Worm (Caenorhabditis elegans) whole organism, late embryonic: Measurements from ENCODE around the gene fbxb-79.

Experiments
- F13H6.1 ChIP-seq: sonication (generic microtip); optimal IDR thresholded peaks from 2 replicates; lab custom pipeline; 2016; ENCODE audit warnings: missing genetic modification characterization, missing compliant biosample characterization
- K02D7.2 ChIP-seq: sonication (generic microtip); optimal IDR thresholded peaks from 2 replicates; lab custom pipeline; 2017; ENCODE audit warnings: mild to moderate bottlenecking, missing genetic modification characterization, missing compliant biosample characterization
- ceh-14 ChIP-seq: sonication (generic microtip); optimal IDR thresholded peaks from 2 replicates; lab custom pipeline; 2016; ENCODE audit warnings: missing genotype, missing genetic modification characterization, missing compliant biosample characterization
- ceh-2 ChIP-seq: sonication (generic microtip); optimal IDR thresholded peaks from 2 replicates; lab custom pipeline; 2016; ENCODE audit warnings: missing genotype, missing genetic modification characterization, missing compliant biosample characterization
- ceh-22 ChIP-seq: sonication (generic microtip); optimal IDR thresholded peaks from 2 replicates; lab custom pipeline; 2017; ENCODE audit warnings: missing biosample characterization, missing genetic modification characterization
- ceh-24 ChIP-seq: sonication (generic microtip); optimal IDR thresholded peaks from 2 replicates; lab custom pipeline; 2016; ENCODE audit warnings: mild to moderate bottlenecking, missing genetic modification characterization, missing compliant biosample characterization
- ceh-30 ChIP-seq: fragments of 150-350 bp; optimal IDR thresholded peaks from 2 replicates; lab custom pipeline; 2014; ENCODE audit warnings: missing biosample characterization, missing genetic modification characterization
- ceh-31 ChIP-seq: sonication (generic microtip); optimal IDR thresholded peaks from 2 replicates; lab custom pipeline; 2016; ENCODE audit warnings: missing genetic modification characterization, missing compliant biosample characterization
- ceh-45 ChIP-seq: fragments of 200-800 bp; sonication (Bioruptor generic); IDR thresholded peaks from 2 replicates; pipeline ENCODE4 v1.3.6; 2022; ENCODE audit warnings: missing genetic modification reagents, missing genetic modification characterization, missing compliant biosample characterization
- ceh-6 ChIP-seq: fragments of 200-800 bp; sonication (Bioruptor generic); optimal IDR thresholded peaks from 2 replicates; lab custom pipeline; 2018; ENCODE audit warnings: mild to moderate bottlenecking, missing genetic modification characterization, missing compliant biosample characterization
- elt-2 ChIP-seq: sonication (generic microtip); optimal IDR thresholded peaks from 2 replicates; lab custom pipeline; 2016; ENCODE audit warnings: missing genetic modification reagents, missing genetic modification characterization, missing compliant biosample characterization
- elt-4 ChIP-seq: sonication (generic microtip); optimal IDR thresholded peaks from 2 replicates; lab custom pipeline; 2016; ENCODE audit warnings: missing genetic modification characterization, missing compliant biosample characterization
- ets-4 ChIP-seq: sonication (generic microtip); optimal IDR thresholded peaks from 2 replicates; lab custom pipeline; 2016; ENCODE audit warnings: missing genetic modification characterization, missing compliant biosample characterization
- fax-1 ChIP-seq: sonication (generic microtip); optimal IDR thresholded peaks from 2 replicates; lab custom pipeline; 2016; ENCODE audit warnings: missing genotype, missing genetic modification characterization, missing compliant biosample characterization
- gmeb-2 ChIP-seq: sonication (generic microtip); optimal IDR thresholded peaks from 2 replicates; lab custom pipeline; 2016; ENCODE audit warnings: missing genetic modification characterization, inconsistent platforms, missing compliant biosample characterization
- hlh-13 ChIP-seq: fragments of 200-800 bp; sonication (Bioruptor generic); optimal IDR thresholded peaks from 2 replicates; lab custom pipeline; 2018; ENCODE audit warnings: mild to moderate bottlenecking, missing genetic modification characterization, missing compliant biosample characterization
- hlh-15 ChIP-seq: sonication (generic microtip); optimal IDR thresholded peaks from 2 replicates; lab custom pipeline; 2016; ENCODE audit warnings: missing genetic modification characterization, missing compliant biosample characterization
- hlh-6 ChIP-seq: sonication (generic microtip); optimal IDR thresholded peaks from 2 replicates; lab custom pipeline; 2016; ENCODE audit warnings: missing genotype, missing genetic modification characterization, missing compliant biosample characterization
- lin-11 ChIP-seq: fragments of 200-800 bp; sonication (Bioruptor generic); optimal IDR thresholded peaks from 2 replicates; lab custom pipeline; 2018; ENCODE audit warnings: mild to moderate bottlenecking, missing genetic modification characterization, missing compliant biosample characterization
- mec-3 ChIP-seq: sonication (generic microtip); optimal IDR thresholded peaks from 2 replicates; lab custom pipeline; 2016; ENCODE audit warnings: borderline replicate concordance, missing genetic modification characterization, missing compliant biosample characterization
- nfya-1 ChIP-seq: sonication (generic microtip); optimal IDR thresholded peaks from 2 replicates; lab custom pipeline; 2017; ENCODE audit warnings: missing genetic modification characterization, mild to moderate bottlenecking, missing compliant biosample characterization, antibody characterized with exemption, moderate library complexity
- nhr-232 ChIP-seq: sonication (generic microtip); optimal IDR thresholded peaks from 2 replicates; lab custom pipeline; 2016; ENCODE audit warnings: missing genetic modification characterization, missing compliant biosample characterization
- odd-2 ChIP-seq: sonication (generic microtip); optimal IDR thresholded peaks from 2 replicates; lab custom pipeline; 2017; ENCODE audit warnings: antibody characterized with exemption, mild to moderate bottlenecking, missing genetic modification characterization, missing compliant biosample characterization
- pag-3 ChIP-seq: sonication (generic microtip); optimal IDR thresholded peaks from 2 replicates; lab custom pipeline; 2016; ENCODE audit warnings: missing compliant biosample characterization, missing genetic modification characterization, borderline replicate concordance
- pat-9 ChIP-seq: fragments of 200-800 bp; sonication (Bioruptor generic); optimal IDR thresholded peaks from 2 replicates; lab custom pipeline; 2018; ENCODE audit warnings: mild to moderate bottlenecking, missing genetic modification characterization, moderate library complexity, missing compliant biosample characterization
- pha-2 ChIP-seq: sonication (generic microtip); optimal IDR thresholded peaks from 2 replicates; lab custom pipeline; 2017; ENCODE audit warnings: mild to moderate bottlenecking, missing genetic modification characterization, missing compliant biosample characterization
- pha-4 ChIP-seq: fragments of 150-350 bp; optimal IDR thresholded peaks from 2 replicates; lab custom pipeline; 2018; ENCODE audit warnings: missing biosample characterization, missing genetic modification reagents, missing genetic modification characterization
- pqm-1 ChIP-seq: sonication (generic microtip); optimal IDR thresholded peaks from 2 replicates; lab custom pipeline; 2016; ENCODE audit warnings: missing genetic modification characterization, missing compliant biosample characterization
- rnt-1 ChIP-seq: sonication (generic microtip); optimal IDR thresholded peaks from 2 replicates; lab custom pipeline; 2016; ENCODE audit warnings: missing genetic modification characterization, missing compliant biosample characterization
- sox-4 ChIP-seq: sonication (generic microtip); optimal IDR thresholded peaks from 2 replicates; lab custom pipeline; 2017; ENCODE audit warnings: mild to moderate bottlenecking, missing genetic modification characterization, inconsistent platforms, missing compliant biosample characterization
- tbx-2 ChIP-seq: sonication (generic microtip); optimal IDR thresholded peaks from 2 replicates; lab custom pipeline; 2016; ENCODE audit warnings: missing genetic modification characterization, missing compliant biosample characterization
- tbx-7 ChIP-seq: sonication (generic microtip); optimal IDR thresholded peaks from 2 replicates; lab custom pipeline; 2016; ENCODE audit warnings: missing genotype, missing genetic modification characterization, missing compliant biosample characterization
- unc-3 ChIP-seq, 2 experiments: fragments of 200-800 bp in 1 of 2; sonication (Bioruptor generic) in 1 of 2; sonication (generic microtip) in 1 of 2; conservative IDR thresholded peaks in 1 of 2; optimal IDR thresholded peaks in 1 of 2; 2 replicates each; pipeline versions ENCODE4 v1.3.6 to Lab custom; 2016 to 2022; ENCODE audit warnings: missing compliant biosample characterization in 2 of 2, missing genetic modification characterization in 2 of 2, missing genetic modification reagents in 1 of 2
- unc-42 ChIP-seq: sonication (generic microtip); optimal IDR thresholded peaks from 2 replicates; lab custom pipeline; 2016; ENCODE audit warnings: missing genotype, missing genetic modification characterization, missing compliant biosample characterization
- ztf-16 ChIP-seq: sonication (generic microtip); optimal IDR thresholded peaks from 2 replicates; lab custom pipeline; 2017; ENCODE audit warnings: missing genetic modification characterization, missing compliant biosample characterization

Gene fbxb-79

DNA sequence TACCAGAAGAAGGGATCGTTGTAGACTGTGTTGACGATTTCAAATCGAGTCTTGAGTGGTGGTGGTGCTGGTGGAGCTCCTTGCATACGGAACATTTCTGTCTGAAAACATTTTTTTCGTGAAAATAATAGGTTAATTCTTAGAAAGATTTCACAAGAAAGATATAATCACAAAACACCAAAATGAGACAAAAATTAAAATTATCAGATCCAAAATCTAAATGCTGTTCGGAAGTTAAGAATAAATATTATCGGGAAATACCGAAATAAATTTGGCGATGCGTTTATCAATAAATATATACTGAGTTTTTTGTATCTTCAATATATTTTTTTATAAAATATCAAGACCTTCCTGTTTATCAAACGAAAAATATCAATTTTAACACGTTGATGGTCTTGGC, 10.8 kb downstream of the fbxb-79 start, which contains the start of gene C08F8.9:
Gene C08F8.9 (minus strand): TSS at position 101 of the 400 bp plus-strand sequence.
- TF ChIP-seq unc-42 (tag; lab: Kevin White, UChicago) (no peak), fax-1 (tag; lab: Kevin White, UChicago) (no peak), lin-11 (tag; lab: Kevin White, UChicago) (no peak), pha-2 (tag; lab: Kevin White, UChicago) (no peak), elt-2 (tag; lab: Kevin White, UChicago) (no peak), ceh-24 (no peak), mec-3 (tag; lab: Kevin White, UChicago) (no peak), ceh-14 (no peak), hlh-13 (GFP tag; lab: Kevin White, UChicago) (no peak), F13H6.1 (tag; lab: Kevin White, UChicago) (no peak), elt-4 (tag; lab: Kevin White, UChicago) (no peak)
- TF ChIP-seq, all 69 proteins: peak for 0

DNA sequence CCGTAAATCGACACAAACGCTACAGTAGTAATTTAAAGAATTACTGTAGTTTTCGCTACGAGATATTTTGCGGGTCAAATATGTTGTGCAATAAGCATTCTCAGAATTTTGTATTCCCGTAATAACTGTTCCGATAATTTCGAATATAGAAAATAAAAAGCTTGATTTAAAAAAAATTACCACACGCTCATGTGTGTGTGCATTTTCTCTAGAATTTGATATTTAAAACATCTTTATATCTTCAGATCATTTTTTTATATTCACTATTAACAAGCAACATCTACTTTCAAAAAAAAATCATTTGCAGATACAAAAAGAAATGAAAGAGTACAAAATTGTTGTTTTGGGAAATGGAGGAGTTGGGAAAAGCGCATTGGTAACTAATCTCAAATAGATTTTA, 12.3 kb downstream of the fbxb-79 start, which contains the start of gene rap-3:
Gene rap-3 (plus strand): TSS at position 301 of the 400 bp plus-strand sequence.
- TF ChIP-seq hlh-13 (GFP tag; lab: Kevin White, UChicago) (no peak), ceh-45 (GFP tag; lab: Robert Waterston, UW) (no peak), nfya-1 (tag; lab: Kevin White, UChicago) (no peak), odd-2 (tag; lab: Kevin White, UChicago) (no peak), unc-3 (GFP tag; conservative IDR thresholded peaks at IDR 0.05; lab: Robert Waterston, UW) (no peak), unc-3 (tag; optimal IDR thresholded peaks at IDR 0.05; lab: Kevin White, UChicago) (no peak), ceh-24 (no peak), ets-4 (tag; lab: Kevin White, UChicago) (no peak), pag-3 (tag; lab: Kevin White, UChicago) (no peak), ceh-2 (tag; lab: Kevin White, UChicago) (no peak), pha-2 (tag; lab: Kevin White, UChicago) (no peak), ceh-22 (tag; lab: Kevin White, UChicago) (no peak), ceh-30 (tag; lab: Kevin White, UChicago) (no peak), mec-3 (tag; lab: Kevin White, UChicago) (no peak)
- TF ChIP-seq, all 69 proteins: peak for 0

DNA sequence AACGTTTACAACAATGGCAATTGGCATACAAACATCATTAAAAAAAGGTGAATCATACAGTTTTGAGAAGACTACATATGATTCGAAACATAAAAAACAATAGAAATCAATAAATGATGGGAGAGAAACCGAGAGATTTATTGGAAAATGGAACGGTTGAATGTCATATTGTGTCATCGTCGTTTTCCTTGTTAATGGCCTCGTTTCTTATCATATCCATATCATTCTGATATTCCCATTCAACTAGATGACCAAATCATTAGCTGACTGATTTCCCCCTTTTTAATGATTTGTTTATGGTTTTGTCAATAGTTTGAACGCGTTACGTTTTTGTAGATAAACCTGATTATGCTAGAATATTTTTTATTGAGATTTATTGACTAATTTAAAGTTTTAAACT, 14.5 kb downstream of the fbxb-79 start:
- no peak for TF ChIP-seq ztf-16
- no peak for TF ChIP-seq hlh-6
- TF ChIP-seq rnt-1 (tag; lab: Kevin White, UChicago) = no peak
- TF ChIP-seq nhr-232 (tag; lab: Kevin White, UChicago) = no peak
- no peak for TF ChIP-seq hlh-15 (tag; lab: Kevin White, UChicago)
- no peak for TF ChIP-seq gmeb-2
- no peak for TF ChIP-seq K02D7.2
- no peak for TF ChIP-seq sox-4 (tag; lab: Kevin White, UChicago)
- TF ChIP-seq ceh-14 = no peak
- no peak for TF ChIP-seq pat-9
- no peak for TF ChIP-seq ceh-31 (tag; lab: Kevin White, UChicago)
- no peak for TF ChIP-seq tbx-2 (tag; lab: Kevin White, UChicago)

DNA sequence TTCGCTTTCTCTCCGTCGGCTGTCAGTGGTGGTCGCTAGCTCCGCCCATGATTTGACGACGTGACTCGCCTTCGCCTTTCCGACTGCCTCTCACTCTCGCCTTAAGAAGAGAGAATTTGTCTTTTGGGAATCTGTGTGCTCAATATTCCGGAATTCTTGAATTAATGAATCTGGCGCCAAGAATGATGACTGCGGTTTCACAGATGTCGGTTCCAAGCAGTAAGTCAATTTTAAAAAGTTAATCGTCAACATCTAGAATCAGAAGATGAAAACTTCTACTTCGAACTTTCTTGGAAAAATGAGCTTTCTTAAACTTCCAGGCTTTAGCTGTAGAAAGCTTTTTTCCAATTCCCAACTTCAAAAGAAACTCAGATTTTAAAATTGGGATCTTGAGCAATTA, 19.7 kb downstream of the fbxb-79 start, which contains the start of gene nhr-67:
Gene nhr-67 (plus strand): TSS at position 97 of the 400 bp plus-strand sequence.
- TF ChIP-seq pha-4 (tag; lab: Kevin White, UChicago) (no peak), tbx-7 (tag; lab: Kevin White, UChicago) (no peak), pqm-1 (no peak), ceh-6 (GFP tag; lab: Kevin White, UChicago) (no peak)
